Fruit fly (Drosophila melanogaster) whole organism, prepupa: ENCODE results near the gene niki.

Experiments
- CG15336 ChIP-seq: fragments of 200-800 bp; sonication (Bioruptor generic); IDR thresholded peaks from 2 replicates; pipeline ENCODE4 v1.3.6; 2022; ENCODE audit warnings: missing biosample characterization, missing genetic modification characterization
- CG1621 ChIP-seq: fragments of 200-800 bp; sonication (Bioruptor generic); optimal IDR thresholded peaks from 3 replicates; lab custom pipeline; 2018; ENCODE audit warnings: missing biosample characterization, mild to moderate bottlenecking, missing genetic modification characterization
- CG3032 ChIP-seq: fragments of 200-800 bp; optimal IDR thresholded peaks from 2 replicates; lab custom pipeline; 2019; ENCODE audit warnings: missing biosample characterization, mild to moderate bottlenecking, missing genetic modification characterization, moderate library complexity
- CG3919 ChIP-seq: fragments of 200-800 bp; sonication (Bioruptor generic); optimal IDR thresholded peaks from 3 replicates; lab custom pipeline; 2016; ENCODE audit warnings: missing biosample characterization, missing genetic modification characterization
- CG7368 ChIP-seq: fragments of 200-800 bp; sonication (Bioruptor generic); optimal IDR thresholded peaks from 3 replicates; lab custom pipeline; 2016; ENCODE audit warnings: missing biosample characterization, missing genetic modification characterization
- CG8319 ChIP-seq: fragments of 200-800 bp; sonication (Bioruptor generic); optimal IDR thresholded peaks from 3 replicates; lab custom pipeline; 2016; ENCODE audit warnings: missing biosample characterization, missing genetic modification characterization
- CG9139 ChIP-seq: fragments of 200-800 bp; sonication (Bioruptor generic); optimal IDR thresholded peaks from 3 replicates; lab custom pipeline; 2017; ENCODE audit warnings: missing biosample characterization, mild to moderate bottlenecking, missing genetic modification characterization
- Eip78C ChIP-seq: fragments of 200-800 bp; sonication (Bioruptor generic); peaks from one replicate; lab custom pipeline; 2016; ENCODE audit warnings: missing biosample characterization, missing genetic modification characterization
- Hr39 ChIP-seq: fragments of 200-800 bp; sonication (Bioruptor generic); optimal IDR thresholded peaks from 2 replicates; lab custom pipeline; 2016; ENCODE audit warnings: missing biosample characterization, missing genetic modification characterization
- OdsH ChIP-seq: fragments of 200-800 bp; sonication (Bioruptor generic); optimal IDR thresholded peaks from 3 replicates; lab custom pipeline; 2016; ENCODE audit warnings: missing biosample characterization, missing genetic modification characterization
- dsx ChIP-seq: fragments of 200-800 bp; optimal IDR thresholded peaks from 3 replicates; lab custom pipeline; 2019; ENCODE audit warnings: missing biosample characterization, mild to moderate bottlenecking, missing genetic modification characterization, moderate library complexity; ENCODE audit not compliant: poor library complexity, severe bottlenecking
- fd59A ChIP-seq: fragments of 200-800 bp; sonication (Bioruptor generic); optimal IDR thresholded peaks from 2 replicates; lab custom pipeline; 2017; ENCODE audit warnings: missing biosample characterization, mild to moderate bottlenecking, missing genetic modification characterization, missing genetic modification reagents
- fd85E ChIP-seq: fragments of 200-800 bp; sonication (Bioruptor generic); optimal IDR thresholded peaks from 3 replicates; lab custom pipeline; 2016; ENCODE audit warnings: missing biosample characterization, missing genetic modification characterization
- salr ChIP-seq, 2 experiments: fragments of 200-800 bp; sonication (Bioruptor generic); optimal IDR thresholded peaks; 3 replicates each; lab custom pipeline; 2016 to 2018; ENCODE audit warnings: missing biosample characterization in 2 of 2, missing genetic modification characterization in 2 of 2, mild to moderate bottlenecking in 1 of 2

- TF ChIP-seq CG15336 (peak; percentile 32; the same call in 1 of the 2 replicates), Eip78C (peak; percentile 90), Hr39 (GFP tag; lab: Kevin White, UChicago) (peak; percentile 70), dsx (GFP tag; lab: Kevin White, UChicago) (peak; percentile 45), OdsH (GFP tag; lab: Kevin White, UChicago) (no peak), CG7368 (peak; percentile 40), CG3032 (peak; percentile 64), fd59A (GFP tag; lab: Kevin White, UChicago) (no peak), fd85E (GFP tag; lab: Kevin White, UChicago) (no peak), salr (GFP tag; optimal IDR thresholded peaks at IDR 0.05; lab: Kevin White, UChicago) (no peak), CG9139 (GFP tag; lab: Kevin White, UChicago) (no peak), CG1621 (tag; lab: Kevin White, UChicago) (no peak), CG8319 (GFP tag; lab: Kevin White, UChicago) (peak; percentile 37), CG3919 (no peak)
Measured at dm6 chr3R:24813637-24814301, 11.7 kb downstream of the niki start, which contains the start of the genes lili and CG34150.
